Worm (Caenorhabditis elegans) whole organism, L3 larva: ENCODE results near the gene fbxa-131.

Source experiments
- egl-27 ChIP-seq: sonication (generic microtip); optimal IDR thresholded peaks from 4 replicates; lab custom pipeline; 2017; ENCODE audit warnings: missing biosample characterization, missing genetic modification reagents, missing genetic modification characterization
- lin-39 ChIP-seq: fragments of 150-350 bp; optimal IDR thresholded peaks from 2 replicates; lab custom pipeline; 2018; ENCODE audit warnings: missing biosample characterization, missing genetic modification reagents, missing genetic modification characterization
- pha-4 ChIP-seq: fragments of 150-350 bp; optimal IDR thresholded peaks from 2 replicates; lab custom pipeline; 2014; ENCODE audit warnings: missing biosample characterization, missing genetic modification reagents, missing genetic modification characterization
- pqm-1 ChIP-seq: fragments of 150-350 bp; optimal IDR thresholded peaks from 2 replicates; lab custom pipeline; 2017; ENCODE audit warnings: missing biosample characterization, missing genetic modification characterization, inconsistent platforms
- zag-1 ChIP-seq: fragments of 150-350 bp; optimal IDR thresholded peaks from 2 replicates; lab custom pipeline; 2014; ENCODE audit warnings: missing biosample characterization, missing genetic modification characterization

- TF ChIP-seq pqm-1: no peak
- TF ChIP-seq zag-1: no peak
- no peak for TF ChIP-seq egl-27 (tag; lab: Kevin White, UChicago)
- TF ChIP-seq pha-4 (tag; lab: Kevin White, UChicago): no peak
- no peak for TF ChIP-seq lin-39
Measured at ce11 chrV:19778608-19779007, 40.4 kb downstream of the fbxa-131 start, which contains the start of gene fbxa-194.
